Fruit fly (Drosophila melanogaster) S2 (cell line): Measurements from ENCODE around the gene r-l.

Source experiments
- CG8478 ChIP-seq: fragments of >200 bp; optimal IDR thresholded peaks from 2 replicates; lab custom pipeline; 2018
- CTCF ChIP-seq, 2 experiments: fragments of >200 bp; optimal IDR thresholded peaks; 2 replicates each; lab custom pipeline; 2018

The r-l gene

DNA sequence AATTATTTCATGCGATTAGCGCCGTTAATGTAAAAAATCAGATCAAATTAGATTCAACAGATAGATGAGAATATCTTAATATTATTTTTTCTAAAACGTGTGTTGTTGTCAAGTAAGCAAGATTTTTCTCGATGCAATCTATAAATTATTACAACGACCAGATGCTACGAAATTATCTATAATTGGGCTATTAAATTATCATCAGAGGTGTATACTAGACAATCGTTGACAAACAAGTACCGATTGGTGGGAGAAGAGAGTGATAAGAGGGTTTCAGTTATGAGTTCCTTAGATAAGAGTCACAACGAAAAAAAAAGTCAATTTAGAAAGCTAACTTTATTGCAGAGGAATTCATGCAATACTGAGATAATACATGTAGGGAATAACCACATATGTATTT lies 5.6 kb downstream of the r-l start:
- TF ChIP-seq CTCF (optimal IDR thresholded peaks at IDR 0.05; lab: Kevin White, UChicago) (no peak), CG8478 (lab: Kevin White, UChicago) (no peak)

DNA sequence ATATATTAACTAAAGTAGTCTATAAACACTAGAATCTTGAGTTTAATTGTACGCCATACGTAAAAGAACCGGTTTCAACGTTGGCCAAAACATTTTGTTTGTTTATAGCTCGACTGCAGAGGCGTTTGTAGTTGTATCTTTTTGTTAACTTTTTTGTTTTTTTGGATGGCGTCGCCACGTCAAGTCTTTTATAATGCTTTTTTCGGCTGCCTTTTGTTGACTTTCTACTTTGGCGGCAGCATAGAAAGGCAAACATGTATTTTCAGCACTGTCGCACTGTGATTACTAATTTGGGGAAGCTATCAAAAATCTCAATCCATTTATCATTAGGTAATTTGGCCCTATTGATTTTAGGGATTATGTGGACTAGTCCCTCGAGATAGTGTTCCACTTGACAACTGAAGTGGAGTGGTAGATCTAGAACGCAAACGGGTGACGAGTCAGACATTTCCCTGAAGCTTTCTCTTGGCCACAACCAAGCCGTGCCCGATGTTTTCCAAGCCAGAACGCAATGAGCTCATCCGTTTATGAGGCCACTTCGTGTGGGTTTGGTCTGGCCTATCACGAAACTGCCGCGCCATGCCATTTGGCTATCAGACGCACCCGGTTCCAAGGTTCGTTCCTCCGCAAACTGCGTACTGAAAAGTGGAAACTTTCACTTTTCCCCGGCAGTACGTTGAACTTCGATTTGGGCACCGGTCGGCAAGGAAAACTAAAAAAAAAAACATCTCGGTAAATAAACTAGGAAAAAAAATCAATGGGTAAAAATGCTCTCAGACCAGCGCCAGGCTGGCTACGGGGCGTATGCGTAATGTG lies 6.4 kb downstream of the r-l start:
- TF ChIP-seq CTCF (optimal IDR thresholded peaks at IDR 0.05; lab: Kevin White, UChicago) (no peak), CG8478 (lab: Kevin White, UChicago) (no peak)

DNA sequence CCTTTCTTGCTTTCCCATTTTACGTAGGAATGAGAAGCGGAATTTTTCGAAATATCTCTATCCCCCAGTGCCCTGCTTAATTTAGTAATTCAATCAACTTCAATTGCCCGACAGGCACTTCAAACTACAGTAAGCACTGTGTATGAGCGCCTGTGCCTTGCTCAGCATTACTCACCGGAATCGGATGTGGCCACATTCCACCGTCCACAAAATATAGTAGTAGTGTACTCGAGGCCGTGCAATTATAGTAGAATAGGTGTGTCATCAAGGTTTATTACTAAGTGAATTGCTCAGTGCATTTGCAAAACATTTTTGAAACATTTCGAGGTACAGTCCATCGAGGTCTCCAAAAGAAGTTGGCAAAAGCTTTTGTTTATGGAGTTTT lies 7.4 kb downstream of the r-l start:
- TF ChIP-seq CTCF (optimal IDR thresholded peaks at IDR 0.05; lab: Kevin White, UChicago) (no peak), CG8478 (lab: Kevin White, UChicago) (no peak)

DNA sequence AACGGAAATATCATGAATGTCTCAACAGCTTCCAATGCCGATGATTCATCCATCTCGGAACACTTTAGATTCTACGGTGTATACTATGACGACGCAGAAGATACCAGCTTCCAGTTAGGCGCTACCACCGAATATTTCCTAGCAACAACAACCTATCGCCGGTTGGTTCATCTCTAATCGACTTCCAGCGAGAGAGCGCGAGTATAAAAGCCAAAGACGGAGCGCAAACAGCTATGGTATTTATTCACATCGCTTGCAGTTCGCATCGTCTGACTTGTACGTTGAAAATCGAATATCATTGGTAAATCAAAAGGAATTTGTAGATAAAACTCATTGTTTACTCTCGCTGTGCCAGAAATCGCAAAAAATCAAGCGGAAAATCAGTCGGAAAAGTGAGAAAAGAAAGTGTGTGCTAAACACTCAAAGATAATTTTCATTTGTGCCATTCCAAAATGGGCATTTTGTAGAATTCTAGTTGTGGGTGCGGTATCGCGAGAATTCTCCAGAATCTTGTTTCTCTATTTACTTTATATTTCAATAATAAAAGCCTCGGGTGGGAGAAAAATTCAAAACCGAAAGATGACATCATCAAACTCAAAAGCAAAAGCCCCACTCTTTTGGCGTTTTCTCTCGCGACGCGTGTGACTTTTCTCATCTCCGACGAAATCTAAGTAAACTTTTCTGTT lies 8.0 kb downstream of the r-l start, which contains the start of gene AnxB9:
TSS of gene AnxB9 (plus strand) at position 232 of the 686 bp plus-strand sequence.
- TF ChIP-seq CG8478 (lab: Kevin White, UChicago) (no peak), CTCF (optimal IDR thresholded peaks at IDR 0.05; lab: Kevin White, UChicago) (peak in 1 of 2 experiments; percentile 22)

DNA sequence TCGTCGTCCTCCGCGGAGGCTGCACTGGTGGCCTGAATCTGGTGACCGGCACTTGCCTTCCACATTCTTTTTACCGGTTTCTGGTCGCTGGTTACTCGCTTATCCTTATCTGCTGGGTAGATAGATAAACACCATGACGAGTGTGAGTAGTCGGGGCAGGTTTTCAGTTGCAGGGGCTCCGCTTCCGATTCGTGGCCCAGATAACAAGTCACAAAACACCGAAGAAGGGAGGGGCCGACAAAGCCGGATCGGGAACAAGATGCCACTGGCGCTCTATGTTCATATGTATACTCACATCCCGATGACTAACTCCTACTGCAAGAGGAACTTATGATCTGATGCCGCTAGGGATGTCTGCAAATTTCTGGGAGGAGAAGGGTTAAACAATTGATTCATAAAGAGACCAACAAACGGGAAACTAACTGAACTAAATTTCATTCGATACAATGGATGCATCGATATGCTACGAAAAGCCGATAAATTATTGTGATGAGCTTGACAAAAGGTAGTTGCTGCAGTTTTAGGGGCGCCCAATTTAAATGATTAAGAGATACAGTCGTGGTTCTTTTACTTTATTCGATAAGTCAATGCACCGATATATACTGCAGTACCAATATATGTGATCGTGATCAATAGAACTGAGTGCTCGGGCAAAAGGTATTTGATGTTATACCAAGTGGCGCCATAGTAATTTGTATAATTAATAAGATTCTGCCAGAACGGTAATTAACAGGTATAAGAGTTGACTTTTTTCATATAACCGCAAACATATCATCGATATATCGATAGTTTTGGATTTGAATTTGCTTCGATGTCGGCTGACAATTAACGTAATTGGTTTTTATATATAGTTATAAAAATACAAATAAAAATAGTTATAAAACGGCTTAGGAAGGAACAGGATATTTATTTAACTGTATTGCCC lies 8.9 kb downstream of the r-l start, which contains the start of gene Cortactin:
TSS of gene Cortactin (minus strand) at position 472 of the 925 bp plus-strand sequence.
- TF ChIP-seq CTCF (optimal IDR thresholded peaks at IDR 0.05; lab: Kevin White, UChicago) = peak in 1 of 2 experiments; percentile 47
- no peak for TF ChIP-seq CG8478 (lab: Kevin White, UChicago)

DNA sequence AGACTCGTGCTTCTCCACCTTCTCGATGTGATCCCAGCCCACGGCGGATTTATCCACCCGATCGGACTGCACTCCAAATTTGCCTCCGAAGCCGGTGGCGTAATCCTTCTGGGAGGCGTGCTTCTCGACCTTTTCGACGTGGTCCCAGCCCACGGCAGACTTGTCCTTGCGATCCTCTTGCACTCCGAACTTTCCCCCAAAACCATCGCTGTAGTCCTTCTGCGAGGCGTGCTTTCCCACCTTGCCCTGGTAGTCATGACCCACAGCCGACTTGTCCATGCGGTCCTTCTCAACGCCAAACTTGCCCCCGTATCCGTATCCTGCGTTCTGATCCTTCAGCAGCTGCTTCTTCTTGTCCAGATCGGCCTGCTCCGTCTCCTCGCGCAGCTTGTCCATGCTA lies 9.7 kb downstream of the r-l start:
- TF ChIP-seq CTCF (optimal IDR thresholded peaks at IDR 0.05; lab: Kevin White, UChicago) (no peak), CG8478 (lab: Kevin White, UChicago) (no peak)

DNA sequence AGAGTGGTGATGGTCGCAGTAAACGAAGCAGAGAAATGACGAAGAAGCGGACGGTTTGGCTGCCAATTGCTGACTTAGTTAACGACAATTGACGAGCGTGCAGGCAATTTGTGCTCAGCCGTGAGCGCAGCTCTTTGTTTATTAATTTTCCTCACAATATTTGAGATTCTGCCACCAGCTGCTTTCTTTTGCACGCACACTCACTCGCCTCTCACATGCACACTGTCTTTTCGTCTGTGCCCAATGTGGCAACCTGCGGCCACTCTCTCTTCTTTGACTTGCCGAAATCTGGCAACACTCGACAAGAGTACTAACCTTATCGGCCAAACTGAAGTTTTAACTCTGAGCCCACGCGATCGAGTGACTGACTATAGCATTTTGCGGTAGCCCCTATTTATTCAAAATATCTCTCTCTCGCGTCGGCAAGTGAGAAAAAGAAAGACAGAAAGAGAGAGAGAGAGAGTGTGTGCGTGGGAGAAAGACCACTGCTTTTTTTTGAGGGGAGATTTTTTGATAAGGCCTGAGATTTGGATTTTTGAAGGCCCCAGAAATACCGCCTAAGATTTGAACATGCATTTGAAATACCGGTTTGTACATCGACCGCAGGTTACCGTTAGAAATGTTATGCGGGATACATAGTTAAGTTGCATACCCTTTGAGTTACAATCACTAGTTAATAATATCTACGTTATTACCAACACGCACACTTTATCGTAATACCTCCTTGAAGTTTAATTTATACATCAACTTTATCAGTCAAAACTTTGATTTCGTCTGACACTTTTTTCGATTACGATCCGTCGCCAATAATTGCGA lies 12.5 kb downstream of the r-l start, which contains the start of gene Mvl:
TSS of gene Mvl (minus strand) at position 371 of the 816 bp plus-strand sequence.
- TF ChIP-seq CTCF (optimal IDR thresholded peaks at IDR 0.05; lab: Kevin White, UChicago) = peak; percentile 5 to 35
- no peak for TF ChIP-seq CG8478 (lab: Kevin White, UChicago)

DNA sequence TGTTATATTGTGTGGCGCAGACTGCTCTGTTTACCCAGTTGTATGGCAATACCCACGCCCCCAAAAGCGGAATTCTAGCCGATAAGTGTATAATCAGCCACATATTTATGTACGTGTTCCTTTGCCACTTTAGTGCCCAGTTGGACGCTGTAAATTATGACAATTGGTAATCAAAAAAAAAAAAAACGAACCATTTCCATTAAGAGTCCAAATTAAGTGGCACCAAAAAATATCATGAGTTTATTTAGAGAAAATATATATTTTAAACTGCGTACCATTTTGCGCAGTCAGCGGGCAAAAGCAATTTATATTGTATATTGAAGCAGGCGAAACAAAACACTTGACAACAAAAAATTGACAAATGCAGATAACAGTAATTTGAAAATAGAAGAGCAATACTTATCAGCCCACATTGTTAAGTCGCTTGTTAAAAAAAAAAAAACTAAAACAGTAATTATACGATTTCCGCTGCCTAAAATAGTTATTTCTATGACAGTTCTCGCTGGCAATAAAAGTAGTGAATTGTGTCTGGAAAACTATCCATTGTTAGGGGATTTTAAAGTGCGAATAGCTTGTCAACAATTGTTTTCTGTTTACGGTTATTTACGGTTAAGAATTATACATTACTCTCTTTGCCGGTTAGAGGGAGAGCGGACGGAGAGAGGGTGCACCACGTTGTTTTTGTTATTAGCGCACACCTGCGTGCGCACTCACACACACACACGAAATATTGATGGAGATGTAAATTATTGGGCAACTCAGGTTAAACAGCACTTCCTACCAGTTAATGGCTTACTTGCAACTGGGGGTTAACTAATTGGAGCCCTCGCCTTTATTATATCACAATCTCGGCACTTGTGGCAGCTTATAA lies 13.4 kb downstream of the r-l start:
- TF ChIP-seq CG8478 (lab: Kevin White, UChicago) (no peak), CTCF (optimal IDR thresholded peaks at IDR 0.05; lab: Kevin White, UChicago) (no peak)

DNA sequence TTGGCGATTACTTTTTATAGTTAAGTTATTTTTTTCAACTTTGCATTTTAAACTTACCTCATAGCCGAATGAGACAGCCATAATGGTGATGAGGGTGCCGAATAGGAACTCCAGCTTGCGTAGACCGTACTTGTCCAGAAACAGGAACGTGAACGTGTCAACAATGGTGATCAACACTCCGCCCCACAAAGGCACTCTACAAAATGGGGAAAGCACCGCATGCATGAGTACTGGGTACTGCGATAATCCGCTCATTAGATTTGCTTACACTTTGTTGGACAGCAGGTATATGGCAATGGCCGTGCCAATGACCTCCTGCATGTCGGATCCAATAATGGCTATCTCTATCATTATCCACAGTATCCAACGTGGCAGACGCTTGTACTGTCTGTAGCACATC lies 15.6 kb downstream of the r-l start:
- TF ChIP-seq CTCF (optimal IDR thresholded peaks at IDR 0.05; lab: Kevin White, UChicago) (no peak), CG8478 (lab: Kevin White, UChicago) (no peak)

DNA sequence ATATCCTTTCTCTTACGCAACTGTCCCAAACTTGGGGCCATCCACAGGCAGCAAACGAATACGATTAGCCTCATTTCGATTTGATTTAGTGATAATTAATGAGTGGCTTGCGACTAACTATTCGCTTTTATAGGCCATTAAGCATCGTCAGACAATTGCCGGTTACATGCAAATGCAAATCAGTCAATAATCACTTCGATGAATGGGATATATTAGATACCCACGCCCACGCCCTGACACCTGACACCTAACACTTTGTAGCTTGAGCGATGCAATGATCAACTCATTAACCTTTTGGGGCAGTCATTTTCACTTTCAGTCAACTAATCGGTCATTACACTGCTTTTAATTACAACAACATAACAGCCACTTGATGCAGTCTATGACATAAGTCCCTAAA lies 22.2 kb downstream of the r-l start, which contains the start of gene Jhbp15:
TSS of gene Jhbp15 (minus strand) at position 101 of the 400 bp plus-strand sequence.
- TF ChIP-seq CTCF (optimal IDR thresholded peaks at IDR 0.05; lab: Kevin White, UChicago) (no peak), CG8478 (lab: Kevin White, UChicago) (no peak)

DNA sequence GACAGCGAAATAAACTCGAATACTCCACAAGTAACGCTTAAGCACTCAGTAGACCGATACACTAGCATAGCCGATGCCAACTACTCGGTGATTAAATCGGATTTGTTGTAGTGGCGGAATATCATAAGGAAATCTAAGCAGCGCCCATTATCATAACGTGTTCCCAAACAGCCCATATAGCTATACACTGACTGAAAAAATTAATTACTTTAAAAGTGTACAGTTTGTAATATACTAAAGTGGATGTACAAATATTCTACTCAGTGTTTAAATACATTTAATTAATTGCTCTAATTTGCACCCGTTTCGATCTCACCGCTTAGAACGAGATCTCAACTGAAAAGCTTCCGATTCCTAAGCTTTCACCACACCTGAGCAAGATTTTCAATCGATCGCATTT lies 24.4 kb downstream of the r-l start, which contains the start of gene CG7079:
TSS of gene CG7079 (minus strand) at position 101 of the 400 bp plus-strand sequence.
- TF ChIP-seq CTCF (optimal IDR thresholded peaks at IDR 0.05; lab: Kevin White, UChicago) = no peak
- TF ChIP-seq CG8478 (lab: Kevin White, UChicago) = no peak

DNA sequence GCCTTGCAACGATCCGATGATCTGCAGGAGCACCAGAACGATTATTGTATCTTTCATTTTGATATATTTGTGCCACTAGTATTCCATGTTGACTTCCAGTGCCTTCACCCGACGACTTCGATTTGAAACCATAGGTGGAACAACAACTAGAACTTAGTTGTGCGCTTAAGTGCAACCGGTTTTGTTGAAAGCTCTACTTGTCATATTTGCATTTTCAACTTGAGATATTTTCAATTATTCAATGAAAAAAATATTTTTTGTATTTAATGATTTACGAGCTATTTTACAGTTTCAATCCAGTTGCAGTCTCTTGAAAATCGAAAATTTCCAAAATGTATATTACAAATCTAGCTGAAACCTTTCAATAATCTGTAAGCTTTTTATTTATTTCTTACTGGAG lies 26.2 kb downstream of the r-l start, which contains the start of gene CG31207:
TSS of gene CG31207 (minus strand) at position 101 of the 400 bp plus-strand sequence.
- no peak for TF ChIP-seq CTCF (optimal IDR thresholded peaks at IDR 0.05; lab: Kevin White, UChicago)
- no peak for TF ChIP-seq CG8478 (lab: Kevin White, UChicago)
